Fruit fly (Drosophila melanogaster): ENCODE measurements around the gene CG34447.

The CG34447 gene

DNA sequence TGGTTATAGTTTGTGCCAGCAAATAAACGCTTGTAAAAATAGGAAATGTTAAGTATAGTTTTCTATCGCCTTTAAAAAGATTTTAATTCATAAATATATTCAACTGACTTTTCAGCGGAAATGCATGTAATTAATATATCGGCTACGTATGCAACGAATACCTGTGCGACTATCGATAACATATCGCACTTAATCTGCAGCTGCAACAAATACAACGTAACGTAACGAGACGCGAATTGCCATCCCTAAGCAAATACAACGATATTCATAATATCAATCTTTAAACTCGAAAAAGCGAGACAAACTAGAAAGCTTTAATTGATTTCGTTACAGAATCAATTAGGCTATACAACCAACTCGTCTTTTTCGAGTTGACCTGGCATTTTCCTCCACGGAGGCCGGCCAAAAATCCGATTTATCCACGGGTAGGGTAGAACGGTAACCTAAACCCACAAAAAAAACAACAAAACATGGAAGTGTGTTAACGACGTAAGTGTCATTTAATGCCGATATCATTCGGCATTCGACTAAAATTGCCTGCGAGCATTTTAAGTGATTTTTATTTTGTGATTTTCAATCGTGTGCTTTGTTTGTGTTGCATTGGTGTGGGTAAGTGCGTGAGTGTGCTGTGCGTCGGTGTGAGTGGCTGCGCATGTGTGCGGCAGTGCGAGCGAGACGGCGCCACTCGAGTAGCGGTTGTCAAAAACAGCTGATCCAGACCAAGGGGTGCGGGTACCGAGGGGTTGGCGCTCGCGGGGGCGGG, 44.0 kb downstream of the CG34447 start, which contains the start of gene Atxn7 (continued):
- peak; percentile 80 for TF ChIP-seq eg (GFP tag; IDR thresholded peaks at IDR 0.05)
- TF ChIP-seq topi (GFP tag; optimal IDR thresholded peaks at IDR 0.05) = peak; percentile 76
- TF ChIP-seq lz (GFP tag; optimal IDR thresholded peaks at IDR 0.05) = peak; percentile 81
- TF ChIP-seq CG8632 (GFP tag; optimal IDR thresholded peaks at IDR 0.05) = peak; percentile 46
- peak; percentile 72 for TF ChIP-seq CG31627 (GFP tag; optimal IDR thresholded peaks at IDR 0.05)
- no peak for TF ChIP-seq Hr38 (GFP tag; optimal IDR thresholded peaks at IDR 0.05)
- peak; percentile 65 for TF ChIP-seq OdsH (GFP tag; optimal IDR thresholded peaks at IDR 0.05)
- TF ChIP-seq svp (GFP tag) = peak; percentile 80
- TF ChIP-seq salr (GFP tag; optimal IDR thresholded peaks at IDR 0.05) = peak in 1 of 2 experiments; percentile 68
- TF ChIP-seq CG3919 (GFP tag; optimal IDR thresholded peaks at IDR 0.05) = peak; percentile 100

DNA sequence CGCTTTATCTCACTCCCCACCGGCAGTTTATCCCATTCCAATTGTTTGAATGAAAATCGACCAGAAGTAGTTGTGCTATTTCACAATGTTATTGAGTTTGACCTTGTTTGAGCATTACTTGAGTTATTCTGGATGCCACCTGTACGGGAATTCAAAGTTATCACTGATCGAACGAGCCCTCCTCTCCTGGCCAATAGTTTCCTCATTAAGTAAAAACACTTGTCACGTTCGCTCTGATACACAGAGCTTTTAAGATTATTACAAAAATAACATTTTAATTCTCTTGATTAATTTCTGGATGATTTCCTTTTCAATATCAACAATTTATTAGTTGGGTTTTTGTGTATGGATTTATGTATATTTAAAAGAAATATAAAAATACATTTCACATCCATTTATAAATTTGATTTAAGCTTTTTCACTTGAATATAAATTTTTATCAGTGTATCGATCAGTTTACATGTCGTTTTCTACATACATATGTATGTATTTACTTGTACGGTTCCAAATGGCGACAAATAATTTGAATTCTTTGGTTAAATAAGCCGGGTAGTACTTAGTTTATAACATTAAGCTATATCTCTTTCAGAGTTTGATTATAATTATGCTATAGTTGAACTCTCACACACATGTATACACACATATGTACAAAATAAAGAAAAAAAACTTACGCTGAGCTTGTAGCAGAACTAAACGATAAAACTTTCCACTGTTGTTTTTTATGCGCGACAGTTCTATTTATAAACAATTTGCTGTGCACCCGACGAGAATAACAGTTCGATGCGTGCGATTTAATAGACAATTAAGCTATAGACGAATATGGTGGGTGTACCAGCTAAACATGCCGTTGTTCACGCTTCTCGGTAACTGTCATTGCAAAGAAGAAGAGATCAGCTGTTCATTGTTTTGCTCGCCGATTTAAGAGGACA, 45.7 kb downstream of the CG34447 start, which contains the start of the genes CG3609 and CG15390:
CG3609 (minus strand) TSS at position 810 of the 929 bp plus-strand sequence.
CG15390 (plus strand) TSS at position 896 of the 929 bp plus-strand sequence.
- TF ChIP-seq CG31627 (GFP tag; optimal IDR thresholded peaks at IDR 0.05) (peak; percentile 83), Hr38 (GFP tag; optimal IDR thresholded peaks at IDR 0.05) (peak; percentile 76), CG1621 (tag; optimal IDR thresholded peaks at IDR 0.05) (peak; percentile 79), eg (GFP tag; IDR thresholded peaks at IDR 0.05) (peak; percentile 88), CG16779 (tag; optimal IDR thresholded peaks at IDR 0.05) (peak; percentile 80), svp (GFP tag) (peak; percentile 88), CG8319 (GFP tag; optimal IDR thresholded peaks at IDR 0.05) (peak; percentile 43), net (GFP tag; optimal IDR thresholded peaks at IDR 0.05) (peak; percentile 83), CG8632 (GFP tag; optimal IDR thresholded peaks at IDR 0.05) (peak; percentile 54), dsx (GFP tag; optimal IDR thresholded peaks at IDR 0.05; ENCODE audit: poor library complexity, severe bottlenecking) (peak; percentile 74), Eip75B (GFP tag; optimal IDR thresholded peaks at IDR 0.05) (peak; percentile 78), CG7368 (GFP tag; optimal IDR thresholded peaks at IDR 0.05) (peak; percentile 60), spab (GFP tag; optimal IDR thresholded peaks at IDR 0.05) (peak; percentile 24), fd59A (GFP tag; optimal IDR thresholded peaks at IDR 0.05) (peak; percentile 55), OdsH (GFP tag; optimal IDR thresholded peaks at IDR 0.05) (peak; percentile 79), ss (GFP tag; optimal IDR thresholded peaks at IDR 0.05) (peak; percentile 81 to 87), Ets21C (GFP tag; optimal IDR thresholded peaks at IDR 0.05) (peak; percentile 80), Lpt (GFP tag; optimal IDR thresholded peaks at IDR 0.05) (peak; percentile 66), CG6163 (GFP tag; IDR thresholded peaks at IDR 0.05) (peak; percentile 92), cyc (GFP tag; optimal IDR thresholded peaks at IDR 0.05) (peak; percentile 83), topi (GFP tag; optimal IDR thresholded peaks at IDR 0.05) (peak; percentile 73), CG9139 (GFP tag; optimal IDR thresholded peaks at IDR 0.05) (peak; percentile 76), Eip93F (GFP tag; optimal IDR thresholded peaks at IDR 0.05) (peak; percentile 76), Gug (GFP tag; IDR thresholded peaks at IDR 0.05) (peak; percentile 46), pdm3 (GFP tag; optimal IDR thresholded peaks at IDR 0.05) (peak; percentile 88), achi (GFP tag; optimal IDR thresholded peaks at IDR 0.05) (peak; percentile 78), CG10669 (GFP tag; optimal IDR thresholded peaks at IDR 0.05) (peak; percentile 66), CG11294 (GFP tag; IDR thresholded peaks at IDR 0.05) (peak; percentile 58; the same call in 1 of the 2 replicates), CG6276 (GFP tag; optimal IDR thresholded peaks at IDR 0.05) (peak; percentile 81), CG11762 (GFP tag; optimal IDR thresholded peaks at IDR 0.05; ENCODE audit: insufficient read depth) (no peak), Sox15 (GFP tag; optimal IDR thresholded peaks at IDR 0.05) (peak; percentile 14), CG10631 (GFP tag; optimal IDR thresholded peaks at IDR 0.05) (peak; percentile 65), Blimp-1 (GFP tag; optimal IDR thresholded peaks at IDR 0.05) (peak; percentile 24), vri (GFP tag; optimal IDR thresholded peaks at IDR 0.05) (peak; percentile 89), CG4318 (GFP tag; optimal IDR thresholded peaks at IDR 0.05) (peak; percentile 20), CG15336 (GFP tag; IDR thresholded peaks at IDR 0.05) (peak; percentile 78), lz (GFP tag; optimal IDR thresholded peaks at IDR 0.05) (peak; percentile 85), esn (GFP tag; optimal IDR thresholded peaks at IDR 0.05) (peak; percentile 86), CG11902 (GFP tag; optimal IDR thresholded peaks at IDR 0.05) (peak; percentile 49), Smox (GFP tag; optimal IDR thresholded peaks at IDR 0.05) (peak; percentile 80), CG6808 (GFP tag; optimal IDR thresholded peaks at IDR 0.05) (peak; percentile 71), fd85E (GFP tag; optimal IDR thresholded peaks at IDR 0.05) (no peak)
